Worm (Caenorhabditis elegans) whole organism, young adult: ENCODE data around the gene clc-20.

Source experiments
- lin-35 ChIP-seq, 3 experiments: fragments of 150-350 bp in 2 of 3; sonication (generic microtip) in 1 of 3; optimal IDR thresholded peaks; 2 replicates each; lab custom pipeline; 2014 to 2018; ENCODE audit warnings: missing biosample characterization in 3 of 3, missing genetic modification characterization in 3 of 3, missing genetic modification reagents in 3 of 3
- pha-4 ChIP-seq: fragments of 150-350 bp; sonication (generic microtip); optimal IDR thresholded peaks from 2 replicates; lab custom pipeline; 2014; ENCODE audit warnings: missing biosample characterization, missing genetic modification reagents, missing genetic modification characterization
- sdz-38 ChIP-seq: sonication (generic microtip); optimal IDR thresholded peaks from 2 replicates; lab custom pipeline; 2016; ENCODE audit warnings: missing genotype, missing genetic modification characterization, missing compliant biosample characterization
- snpc-1.3 ChIP-seq: sonication (generic microtip); optimal IDR thresholded peaks from 2 replicates; lab custom pipeline; 2017; ENCODE audit warnings: missing genetic modification characterization, mild to moderate bottlenecking, missing compliant biosample characterization, antibody characterized with exemption, moderate library complexity, missing genotype, missing genetic modification reagents; ENCODE audit not compliant: insufficient read depth

ce11 chrIII:887874-888299 is 15.5 kb downstream of the clc-20 start:
- TF ChIP-seq snpc-1.3 (no peak), pha-4 (tag; lab: Kevin White, UChicago) (no peak), lin-35 (GFP tag; optimal IDR thresholded peaks at IDR 0.05; lab: Kevin White, UChicago) (peak in 1 of 3 experiments; percentile 41), sdz-38 (tag; lab: Kevin White, UChicago) (no peak)
